Worm (Caenorhabditis elegans) whole organism, L2 larva: Measurements from ENCODE around the gene aexr-1.

Experiments used
- C34F6.9 ChIP-seq: fragments of 150-350 bp; optimal IDR thresholded peaks from 2 replicates; lab custom pipeline; 2014; ENCODE audit warnings: missing biosample characterization, missing genetic modification characterization
- R02D3.7 ChIP-seq: fragments of 150-350 bp; optimal IDR thresholded peaks from 2 replicates; lab custom pipeline; 2014; ENCODE audit warnings: missing biosample characterization, missing genetic modification characterization
- ZK546.5 ChIP-seq: sonication (generic microtip); optimal IDR thresholded peaks from 2 replicates; lab custom pipeline; 2017; ENCODE audit warnings: missing biosample characterization, missing genetic modification characterization
- alr-1 ChIP-seq: fragments of 150-350 bp; optimal IDR thresholded peaks from 2 replicates; lab custom pipeline; 2014; ENCODE audit warnings: missing biosample characterization, missing genetic modification characterization
- aly-2 ChIP-seq: fragments of 150-350 bp; optimal IDR thresholded peaks from 2 replicates; lab custom pipeline; 2014; ENCODE audit warnings: missing biosample characterization, missing genetic modification characterization
- ama-1 ChIP-seq: fragments of 150-350 bp; optimal IDR thresholded peaks from 2 replicates; lab custom pipeline; 2018; ENCODE audit warnings: inconsistent platforms
- blmp-1 ChIP-seq: sonication (generic microtip); optimal IDR thresholded peaks from 2 replicates; lab custom pipeline; 2017; ENCODE audit warnings: missing genetic modification characterization, mild to moderate bottlenecking, missing compliant biosample characterization, antibody characterized with exemption, moderate library complexity; ENCODE audit not compliant: insufficient read depth
- ceh-16 ChIP-seq: fragments of 150-350 bp; optimal IDR thresholded peaks from 2 replicates; lab custom pipeline; 2014; ENCODE audit warnings: missing biosample characterization, missing genetic modification characterization
- crh-2 ChIP-seq: sonication (generic microtip); optimal IDR thresholded peaks from 2 replicates; lab custom pipeline; 2017; ENCODE audit warnings: missing biosample characterization, missing genetic modification characterization
- dmd-4 ChIP-seq: sonication (generic microtip); optimal IDR thresholded peaks from 2 replicates; lab custom pipeline; 2017; ENCODE audit warnings: missing biosample characterization, missing genetic modification characterization
- egl-27 ChIP-seq: sonication (generic microtip); optimal IDR thresholded peaks from 3 replicates; lab custom pipeline; 2017; ENCODE audit warnings: missing biosample characterization, missing genetic modification reagents, missing genetic modification characterization
- elt-1 ChIP-seq: fragments of 150-350 bp; optimal IDR thresholded peaks from 2 replicates; lab custom pipeline; 2014; ENCODE audit warnings: missing biosample characterization, missing genetic modification characterization
- gmeb-1 ChIP-seq: fragments of 150-350 bp; optimal IDR thresholded peaks from 2 replicates; lab custom pipeline; 2014; ENCODE audit warnings: missing biosample characterization, missing genetic modification characterization
- lin-11 ChIP-seq: fragments of 150-350 bp; sonication (generic microtip); optimal IDR thresholded peaks from 2 replicates; lab custom pipeline; 2014; ENCODE audit warnings: missing biosample characterization, missing genetic modification characterization, inconsistent platforms, mixed read lengths
- lin-13 ChIP-seq: fragments of 150-350 bp; optimal IDR thresholded peaks from 2 replicates; lab custom pipeline; 2014; ENCODE audit warnings: missing biosample characterization, missing genetic modification reagents, missing genetic modification characterization
- lsy-2 ChIP-seq, 2 experiments: fragments of 150-350 bp in 1 of 2; sonication (generic microtip) in 1 of 2; optimal IDR thresholded peaks; 2 replicates each; lab custom pipeline; 2014 to 2017; ENCODE audit warnings: missing biosample characterization in 2 of 2, missing genetic modification characterization in 2 of 2
- mab-5 ChIP-seq: fragments of 150-350 bp; optimal IDR thresholded peaks from 2 replicates; lab custom pipeline; 2014; ENCODE audit warnings: missing biosample characterization, missing genetic modification characterization
- mbf-1 ChIP-seq: sonication (generic microtip); optimal IDR thresholded peaks from 2 replicates; lab custom pipeline; 2017; ENCODE audit warnings: missing biosample characterization, missing genetic modification characterization
- mdl-1 ChIP-seq, 2 experiments: fragments of 150-350 bp in 1 of 2; sonication (generic microtip) in 1 of 2; optimal IDR thresholded peaks; 2 replicates each; lab custom pipeline; 2017; ENCODE audit warnings: missing biosample characterization in 2 of 2, missing genetic modification characterization in 2 of 2
- nhr-10 ChIP-seq: sonication (generic microtip); optimal IDR thresholded peaks from 2 replicates; lab custom pipeline; 2017; ENCODE audit warnings: missing biosample characterization, missing genetic modification characterization
- nhr-129 ChIP-seq: fragments of 150-350 bp; optimal IDR thresholded peaks from 2 replicates; lab custom pipeline; 2014; ENCODE audit warnings: missing biosample characterization, missing genetic modification characterization
- nhr-21 ChIP-seq: fragments of 150-350 bp; optimal IDR thresholded peaks from 2 replicates; lab custom pipeline; 2014; ENCODE audit warnings: missing biosample characterization, missing genetic modification characterization
- nhr-23 ChIP-seq: fragments of 150-350 bp; optimal IDR thresholded peaks from 2 replicates; lab custom pipeline; 2014; ENCODE audit warnings: missing biosample characterization, missing genetic modification reagents, missing genetic modification characterization
- nhr-25 ChIP-seq: fragments of 150-350 bp; sonication (generic microtip); optimal IDR thresholded peaks from 3 replicates; lab custom pipeline; 2014; ENCODE audit warnings: missing biosample characterization, missing genetic modification characterization
- nhr-77 ChIP-seq: fragments of 150-350 bp; optimal IDR thresholded peaks from 2 replicates; lab custom pipeline; 2014; ENCODE audit warnings: missing biosample characterization, missing genetic modification characterization
- peb-1 ChIP-seq: fragments of 150-350 bp; optimal IDR thresholded peaks from 2 replicates; lab custom pipeline; 2014; ENCODE audit warnings: missing biosample characterization, missing genetic modification characterization
- sem-4 ChIP-seq: fragments of 150-350 bp; optimal IDR thresholded peaks from 2 replicates; lab custom pipeline; 2014; ENCODE audit warnings: missing biosample characterization, missing genetic modification reagents, missing genetic modification characterization
- sma-3 ChIP-seq: sonication (generic microtip); optimal IDR thresholded peaks from 2 replicates; lab custom pipeline; 2016; ENCODE audit warnings: missing genetic modification reagents, missing genetic modification characterization, missing compliant biosample characterization
- sma-9 ChIP-seq, 2 experiments: fragments of 150-350 bp in 1 of 2; sonication (generic microtip) in 1 of 2; optimal IDR thresholded peaks; 2 replicates each; lab custom pipeline; 2014 to 2016; ENCODE audit warnings: missing genetic modification characterization in 2 of 2, mild to moderate bottlenecking in 1 of 2, missing biosample characterization in 1 of 2, missing compliant biosample characterization in 1 of 2, missing genetic modification reagents in 1 of 2, moderate library complexity in 1 of 2
- unc-39 ChIP-seq: fragments of 150-350 bp; optimal IDR thresholded peaks from 2 replicates; lab custom pipeline; 2014; ENCODE audit warnings: missing biosample characterization, missing genetic modification characterization
- unc-55 ChIP-seq: fragments of 150-350 bp; sonication (generic microtip); optimal IDR thresholded peaks from 3 replicates; lab custom pipeline; 2014; ENCODE audit warnings: missing biosample characterization, missing genetic modification reagents, missing genetic modification characterization
- unc-62 ChIP-seq: fragments of 150-350 bp; optimal IDR thresholded peaks from 2 replicates; lab custom pipeline; 2014; ENCODE audit warnings: missing biosample characterization, missing genetic modification reagents, missing genetic modification characterization
- zag-1 ChIP-seq: fragments of 150-350 bp; optimal IDR thresholded peaks from 2 replicates; lab custom pipeline; 2014; ENCODE audit warnings: missing biosample characterization, missing genetic modification characterization
- ztf-1 ChIP-seq: fragments of 200-800 bp; sonication (Bioruptor generic); conservative IDR thresholded peaks from 2 replicates; pipeline ENCODE4 v1.3.6; 2022; ENCODE audit warnings: missing genetic modification characterization, missing compliant biosample characterization
- ztf-11 ChIP-seq: sonication (generic microtip); optimal IDR thresholded peaks from 2 replicates; lab custom pipeline; 2017; ENCODE audit warnings: missing biosample characterization, missing genetic modification characterization

The aexr-1 gene

DNA sequence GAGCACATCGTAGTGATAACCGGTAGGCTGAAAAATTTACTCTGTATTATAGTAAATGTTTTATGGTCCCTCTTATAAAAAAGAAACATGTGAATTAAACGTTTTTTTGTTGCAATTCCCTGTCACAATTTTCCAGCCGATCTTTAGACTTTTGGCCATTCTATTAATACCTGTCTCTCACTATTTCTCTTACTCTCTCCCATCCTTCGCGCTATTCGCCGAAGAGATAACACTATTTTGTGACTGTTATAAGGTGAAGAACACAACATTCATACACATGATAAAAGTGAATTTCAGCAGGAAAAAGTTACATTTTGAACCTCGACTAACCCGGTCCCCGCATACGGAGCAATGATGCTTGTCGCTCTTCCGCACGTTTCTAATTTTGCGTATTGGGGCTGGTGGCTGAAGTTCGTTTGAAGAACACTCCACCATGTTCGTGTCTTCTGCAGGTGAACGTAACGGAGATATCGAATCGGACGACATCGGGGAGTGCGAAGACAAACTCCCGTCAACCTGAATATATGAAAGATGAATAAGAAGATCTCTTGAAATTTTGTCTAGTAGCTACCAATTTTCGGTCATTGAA, 4.0 kb upstream of the aexr-1 start (continued):
- TF ChIP-seq unc-39 (tag; lab: Kevin White, UChicago) (no peak), nhr-23 (tag; lab: Kevin White, UChicago) (no peak), ztf-1 (GFP tag; lab: Robert Waterston, UW) (no peak), mdl-1 (tag; optimal IDR thresholded peaks at IDR 0.05; lab: Kevin White, UChicago) (no peak), ceh-16 (tag; lab: Kevin White, UChicago) (no peak), sem-4 (tag; lab: Kevin White, UChicago) (no peak), aly-2 (tag; lab: Kevin White, UChicago) (no peak), mbf-1 (no peak), lin-13 (GFP tag; lab: Kevin White, UChicago) (no peak), elt-1 (tag; lab: Kevin White, UChicago) (no peak), mab-5 (tag; lab: Kevin White, UChicago) (no peak), alr-1 (tag; lab: Kevin White, UChicago) (no peak), gmeb-1 (peak; percentile 22), lin-11 (tag; lab: Kevin White, UChicago) (no peak), nhr-129 (no peak)

DNA sequence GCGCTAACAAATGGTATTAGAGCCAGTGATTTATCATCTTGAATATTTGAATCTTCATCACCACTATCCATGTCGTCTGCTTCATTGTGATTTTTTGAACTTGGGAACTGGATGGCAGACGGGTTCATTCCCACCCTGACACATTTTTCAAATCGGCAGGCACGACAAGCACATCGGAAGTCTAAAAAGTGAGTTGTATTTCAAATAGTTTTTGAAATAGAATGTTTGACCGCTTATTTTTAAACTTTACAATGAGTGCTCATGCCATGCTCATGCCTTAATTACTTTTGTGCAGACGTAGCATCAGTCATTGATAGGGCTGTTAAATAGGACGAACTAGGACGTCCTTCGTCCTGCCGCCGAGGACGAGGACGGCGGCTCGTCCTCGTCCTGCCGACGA, 2.9 kb upstream of the aexr-1 start:
- no peak for TF ChIP-seq peb-1
- TF ChIP-seq ama-1, result no peak
- no peak for TF ChIP-seq unc-39 (tag; lab: Kevin White, UChicago)
- no peak for TF ChIP-seq unc-55 (GFP tag; lab: Kevin White, UChicago)
- no peak for TF ChIP-seq lsy-2 (tag; optimal IDR thresholded peaks at IDR 0.05; lab: Kevin White, UChicago)
- no peak for TF ChIP-seq nhr-21 (tag; lab: Kevin White, UChicago)
- TF ChIP-seq unc-62 (GFP tag; lab: Kevin White, UChicago), result no peak
- TF ChIP-seq R02D3.7 (tag; lab: Kevin White, UChicago), result no peak
- TF ChIP-seq sma-9 (GFP tag; optimal IDR thresholded peaks at IDR 0.05; lab: Kevin White, UChicago), result no peak
- no peak for TF ChIP-seq sma-9 (tag; optimal IDR thresholded peaks at IDR 0.05; lab: Kevin White, UChicago)
- no peak for TF ChIP-seq egl-27
- no peak for TF ChIP-seq ceh-16 (tag; lab: Kevin White, UChicago)
- no peak for TF ChIP-seq nhr-77 (tag; lab: Kevin White, UChicago)
- no peak for TF ChIP-seq ztf-1 (GFP tag; lab: Robert Waterston, UW)
- no peak for TF ChIP-seq ztf-11
- TF ChIP-seq C34F6.9, result no peak
- TF ChIP-seq ZK546.5 (tag; lab: Kevin White, UChicago), result no peak
- no peak for TF ChIP-seq dmd-4
- no peak for TF ChIP-seq mdl-1 (tag; optimal IDR thresholded peaks at IDR 0.05; lab: Kevin White, UChicago)
- TF ChIP-seq nhr-25, result no peak
- TF ChIP-seq sma-3, result no peak

DNA sequence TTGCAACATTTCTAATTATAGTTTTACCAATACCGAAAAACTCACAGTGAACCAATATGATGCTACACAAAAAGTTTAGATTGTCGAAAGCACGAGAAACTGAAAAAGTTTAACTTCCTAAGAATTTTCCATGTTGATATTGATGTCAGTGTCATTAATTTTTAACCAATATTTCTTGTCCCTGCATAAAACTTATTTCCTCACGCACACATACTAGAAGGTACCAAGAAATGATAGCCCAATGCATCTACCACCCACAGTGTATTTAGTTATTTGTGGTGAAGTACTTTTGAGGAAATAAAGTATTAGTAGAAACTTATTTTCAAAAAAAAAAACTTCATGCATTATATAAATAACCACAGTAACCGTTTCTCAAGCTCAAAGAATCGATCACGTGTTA, 3.6 kb downstream of the aexr-1 start, which contains the start of gene aexr-2:
TSS of gene aexr-2 (minus strand) at position 101 of the 400 bp plus-strand sequence.
- TF ChIP-seq nhr-77 (tag; lab: Kevin White, UChicago), result no peak

DNA sequence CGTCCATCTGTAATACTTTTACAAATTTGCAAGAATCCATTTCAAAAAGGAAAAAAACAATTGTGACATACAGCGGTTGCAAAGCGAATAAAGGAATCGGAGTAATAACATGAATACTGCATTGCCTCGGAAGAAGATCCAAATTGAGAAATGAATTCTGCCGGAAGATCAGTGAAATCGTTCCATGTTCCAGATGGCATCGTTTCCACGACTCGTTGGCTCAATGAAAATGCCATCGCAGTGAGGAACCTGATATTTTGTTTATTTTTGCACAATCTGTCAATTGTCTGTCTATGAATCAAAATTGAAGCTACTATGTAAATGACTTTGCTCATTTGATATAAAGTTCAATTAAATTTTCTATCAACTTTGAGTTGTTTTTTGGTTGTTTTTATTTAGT, 4.4 kb downstream of the aexr-1 start:
- TF ChIP-seq peb-1 (no peak), nhr-77 (tag; lab: Kevin White, UChicago) (no peak), ZK546.5 (tag; lab: Kevin White, UChicago) (no peak), nhr-10 (no peak), C34F6.9 (no peak), aly-2 (tag; lab: Kevin White, UChicago) (no peak), nhr-21 (tag; lab: Kevin White, UChicago) (no peak), crh-2 (tag; lab: Kevin White, UChicago) (no peak), lin-11 (tag; lab: Kevin White, UChicago) (no peak), unc-39 (tag; lab: Kevin White, UChicago) (no peak), egl-27 (no peak), dmd-4 (no peak), zag-1 (tag; lab: Kevin White, UChicago) (no peak)

DNA sequence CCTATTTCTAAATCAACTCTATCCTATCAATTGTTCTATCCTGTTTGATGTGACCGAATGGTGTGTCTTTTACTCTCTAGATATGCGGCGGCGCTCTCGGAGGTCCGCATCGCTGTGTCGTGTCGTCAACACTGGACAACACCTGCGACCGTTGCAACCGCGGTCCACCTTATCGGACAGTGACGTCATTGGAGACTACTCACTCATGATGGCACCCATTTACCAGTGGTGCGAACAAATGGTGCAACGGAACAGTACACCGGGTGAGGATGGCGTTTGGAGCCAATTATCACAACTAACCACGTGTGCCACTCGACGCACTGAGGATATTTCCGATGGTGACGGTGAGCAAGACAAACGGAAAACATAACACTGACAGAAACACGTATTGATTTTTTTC, 9.8 kb downstream of the aexr-1 start:
- TF ChIP-seq blmp-1 (no peak), ZK546.5 (tag; lab: Kevin White, UChicago) (no peak), nhr-10 (no peak), crh-2 (tag; lab: Kevin White, UChicago) (no peak), mab-5 (tag; lab: Kevin White, UChicago) (no peak)
